Worm (Caenorhabditis elegans): ENCODE results near the gene F59A6.13.

The F59A6.13 gene

DNA sequence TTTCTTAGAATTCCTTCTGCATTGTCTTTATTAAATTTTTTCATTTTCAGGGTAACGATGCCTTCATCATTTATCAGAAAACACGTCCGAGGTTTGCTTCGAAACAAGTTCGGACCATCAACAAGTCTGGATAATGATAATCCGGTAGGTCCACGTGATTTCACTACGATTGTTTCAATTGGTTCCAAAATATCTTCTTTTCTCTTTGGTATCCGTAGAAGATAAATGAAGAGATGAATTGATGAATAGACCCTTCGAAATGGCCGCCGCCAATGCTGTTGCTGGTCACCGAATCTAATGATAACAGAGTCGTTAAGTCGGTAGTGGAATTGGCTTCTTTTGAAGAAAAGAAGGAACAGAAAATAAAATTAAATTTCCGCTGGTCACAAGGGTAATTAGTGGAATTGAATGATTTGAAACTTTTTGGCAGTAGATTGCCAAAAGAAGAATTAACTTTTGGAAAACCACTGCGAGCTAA is 27.3 kb downstream of the F59A6.13 start, which contains the start of gene F33G12.6:
F33G12.6 (plus strand) TSS at position 51 of the 478 bp plus-strand sequence.
- no peak for TF ChIP-seq nhr-237 (tag; optimal IDR thresholded peaks at IDR 0.05)
- no peak for TF ChIP-seq xbp-1 (tag; optimal IDR thresholded peaks at IDR 0.05)
- TF ChIP-seq mef-2 (tag; optimal IDR thresholded peaks at IDR 0.05): no peak
- peak; percentile 81 for TF ChIP-seq nhr-85 (tag)
- no peak for TF ChIP-seq nhr-90 (tag; optimal IDR thresholded peaks at IDR 0.05; ENCODE audit: poor library complexity)
- TF ChIP-seq Y116A8C.19 (tag; optimal IDR thresholded peaks at IDR 0.05; ENCODE audit: borderline replicate concordance): no peak
- no peak for TF ChIP-seq dpl-1 (GFP tag; optimal IDR thresholded peaks at IDR 0.05)
- TF ChIP-seq lin-39 (tag; optimal IDR thresholded peaks at IDR 0.05): no peak
- TF ChIP-seq lin-15B (tag; optimal IDR thresholded peaks at IDR 0.05): no peak
- TF ChIP-seq snpc-4 (tag; optimal IDR thresholded peaks at IDR 0.05): no peak
- TF ChIP-seq ceh-90 (tag; optimal IDR thresholded peaks at IDR 0.05): no peak
- no peak for TF ChIP-seq C34B4.2 (tag; optimal IDR thresholded peaks at IDR 0.05)
- peak in 1 of 2 experiments; percentile 15 for TF ChIP-seq lsy-2 (tag; optimal IDR thresholded peaks at IDR 0.05)
- no peak for TF ChIP-seq egl-27 (tag; optimal IDR thresholded peaks at IDR 0.05)
- no peak for TF ChIP-seq egl-13 (tag; optimal IDR thresholded peaks at IDR 0.05)
- no peak for TF ChIP-seq dsc-1 (tag; optimal IDR thresholded peaks at IDR 0.05)
- peak; percentile 31 for TF ChIP-seq snu-23 (GFP tag; optimal IDR thresholded peaks at IDR 0.05)
- no peak for TF ChIP-seq nhr-28 (tag; optimal IDR thresholded peaks at IDR 0.05)
- no peak for TF ChIP-seq pax-3 (tag; optimal IDR thresholded peaks at IDR 0.05)
- TF ChIP-seq jun-1 (tag; optimal IDR thresholded peaks at IDR 0.05): no peak
- TF ChIP-seq rnt-1 (tag; optimal IDR thresholded peaks at IDR 0.05): peak; percentile 45
- TF ChIP-seq unc-86 (tag; optimal IDR thresholded peaks at IDR 0.05): no peak
- no peak for TF ChIP-seq nhr-20 (tag; optimal IDR thresholded peaks at IDR 0.05)
- TF ChIP-seq tlp-1 (tag; optimal IDR thresholded peaks at IDR 0.05): no peak
- no peak for TF ChIP-seq aha-1 (tag; optimal IDR thresholded peaks at IDR 0.05)
- TF ChIP-seq sox-4 (tag; optimal IDR thresholded peaks at IDR 0.05): no peak
- no peak for TF ChIP-seq unc-62 (GFP tag; optimal IDR thresholded peaks at IDR 0.05)
- no peak for TF ChIP-seq fkh-8 (tag; optimal IDR thresholded peaks at IDR 0.05)
- no peak for TF ChIP-seq lin-13 (GFP tag; optimal IDR thresholded peaks at IDR 0.05)
- TF ChIP-seq fos-1 (tag; optimal IDR thresholded peaks at IDR 0.05): no peak
- TF ChIP-seq ztf-11 (tag; optimal IDR thresholded peaks at IDR 0.05): no peak
- TF ChIP-seq unc-98 (GFP tag; IDR thresholded peaks at IDR 0.05): no peak
- TF ChIP-seq unc-30 (tag; optimal IDR thresholded peaks at IDR 0.05): no peak
- TF ChIP-seq aly-2 (tag; optimal IDR thresholded peaks at IDR 0.05): no peak
- TF ChIP-seq nhr-12 (tag; optimal IDR thresholded peaks at IDR 0.05): no peak
- TF ChIP-seq elt-2 (tag; optimal IDR thresholded peaks at IDR 0.05): no peak
- TF ChIP-seq sptf-1 (tag; optimal IDR thresholded peaks at IDR 0.05): no peak
- TF ChIP-seq nhr-19 (GFP tag; conservative IDR thresholded peaks at IDR 0.05): no peak
- TF ChIP-seq tbx-2 (tag; optimal IDR thresholded peaks at IDR 0.05): peak; percentile 38
- TF ChIP-seq vab-15 (tag; optimal IDR thresholded peaks at IDR 0.05): no peak
- no peak for TF ChIP-seq C16A3.4 (tag; optimal IDR thresholded peaks at IDR 0.05)
- no peak for TF ChIP-seq ceh-63 (GFP tag; optimal IDR thresholded peaks at IDR 0.05)
- TF ChIP-seq F16B12.6 (tag; optimal IDR thresholded peaks at IDR 0.05): no peak
- no peak for TF ChIP-seq ama-1 (optimal IDR thresholded peaks at IDR 0.05)
- TF ChIP-seq mep-1 (tag; optimal IDR thresholded peaks at IDR 0.05): peak; percentile 52
- TF ChIP-seq ceh-88 (GFP tag; IDR thresholded peaks at IDR 0.05): no peak
- no peak for TF ChIP-seq hlh-4 (tag; optimal IDR thresholded peaks at IDR 0.05)
- no peak for TF ChIP-seq nhr-47 (tag; optimal IDR thresholded peaks at IDR 0.05)
- no peak for TF ChIP-seq grh-1 (GFP tag; IDR thresholded peaks at IDR 0.05)
- TF ChIP-seq ztf-4 (tag; optimal IDR thresholded peaks at IDR 0.05): no peak
- no peak for TF ChIP-seq fkh-10 (GFP tag; optimal IDR thresholded peaks at IDR 0.05)
- peak; percentile 24 for TF ChIP-seq nhr-71 (tag; optimal IDR thresholded peaks at IDR 0.05)
- TF ChIP-seq pag-3 (tag; optimal IDR thresholded peaks at IDR 0.05; ENCODE audit: borderline replicate concordance, insufficient read depth): no peak
- no peak for TF ChIP-seq hpl-2 (GFP tag; optimal IDR thresholded peaks at IDR 0.05)
